Worm (Caenorhabditis elegans): ENCODE results near the gene F48C5.2.
A peak's percentile ranks its signal among the peaks of the same experiment; 100 is the strongest.

F48C5.2 gene

DNA sequence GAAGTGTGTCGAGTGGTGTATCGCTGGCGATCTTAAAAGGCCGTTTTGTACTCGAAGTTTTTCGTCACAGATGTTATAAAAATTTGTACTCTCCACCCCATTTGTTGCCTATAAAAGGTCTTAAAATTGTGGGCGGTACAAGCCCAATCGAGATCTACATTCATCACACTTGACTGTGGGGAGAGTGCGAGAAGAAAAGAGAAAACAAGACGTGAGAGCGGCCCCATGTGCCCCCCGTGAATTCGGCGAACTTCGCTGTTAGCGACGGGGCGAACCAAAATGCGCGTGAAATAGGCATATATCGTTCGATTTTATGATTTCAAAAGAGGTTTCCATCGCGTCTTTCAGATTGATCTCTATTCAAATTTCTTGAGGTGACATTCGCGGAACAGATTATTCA lies 34.1 kb downstream of the F48C5.2 start, which contains the start of gene F46C3.6:
TSS of gene F46C3.6 (minus strand) at position 87 of the 400 bp plus-strand sequence.
- TF ChIP-seq ceh-30 (tag; optimal IDR thresholded peaks at IDR 0.05) (no peak), ref-2 (tag; optimal IDR thresholded peaks at IDR 0.05) (peak; percentile 16)

DNA sequence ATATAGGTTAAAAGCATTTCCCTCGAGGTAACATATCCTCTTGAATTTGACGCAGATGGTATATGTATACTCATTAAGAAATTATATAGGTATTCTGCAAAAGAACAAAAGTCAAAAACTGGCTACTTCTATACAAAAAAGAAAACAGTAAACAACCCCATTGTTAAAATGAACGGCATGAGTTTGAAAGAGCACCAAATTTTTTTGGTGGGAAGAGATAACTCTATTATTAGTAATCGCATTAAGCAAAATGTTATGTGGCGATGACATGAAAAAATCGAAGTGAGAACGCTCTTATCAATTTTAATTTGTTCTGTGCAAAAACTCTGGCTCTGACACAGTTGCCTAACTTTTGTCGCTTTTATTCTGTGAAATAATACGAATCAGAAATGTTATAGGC lies 35.5 kb downstream of the F48C5.2 start, which contains the start of gene F46C3.2:
TSS of gene F46C3.2 (minus strand) at position 101 of the 400 bp plus-strand sequence.
- no peak for TF ChIP-seq pag-3 (tag; optimal IDR thresholded peaks at IDR 0.05; ENCODE audit: borderline replicate concordance)
- no peak for TF ChIP-seq pha-2 (tag; optimal IDR thresholded peaks at IDR 0.05)
- TF ChIP-seq C38D4.7 (GFP tag; optimal IDR thresholded peaks at IDR 0.05) = no peak
- no peak for TF ChIP-seq ets-4 (tag; optimal IDR thresholded peaks at IDR 0.05)
- TF ChIP-seq gmeb-2 (tag; optimal IDR thresholded peaks at IDR 0.05) = no peak
- TF ChIP-seq unc-3 (GFP tag; conservative IDR thresholded peaks at IDR 0.05) = no peak
- no peak for TF ChIP-seq unc-3 (tag; optimal IDR thresholded peaks at IDR 0.05)
- no peak for TF ChIP-seq odd-2 (tag; optimal IDR thresholded peaks at IDR 0.05)
- no peak for TF ChIP-seq C08G9.2 (tag; optimal IDR thresholded peaks at IDR 0.05)
- TF ChIP-seq hlh-8 (tag; optimal IDR thresholded peaks at IDR 0.05) = no peak

DNA sequence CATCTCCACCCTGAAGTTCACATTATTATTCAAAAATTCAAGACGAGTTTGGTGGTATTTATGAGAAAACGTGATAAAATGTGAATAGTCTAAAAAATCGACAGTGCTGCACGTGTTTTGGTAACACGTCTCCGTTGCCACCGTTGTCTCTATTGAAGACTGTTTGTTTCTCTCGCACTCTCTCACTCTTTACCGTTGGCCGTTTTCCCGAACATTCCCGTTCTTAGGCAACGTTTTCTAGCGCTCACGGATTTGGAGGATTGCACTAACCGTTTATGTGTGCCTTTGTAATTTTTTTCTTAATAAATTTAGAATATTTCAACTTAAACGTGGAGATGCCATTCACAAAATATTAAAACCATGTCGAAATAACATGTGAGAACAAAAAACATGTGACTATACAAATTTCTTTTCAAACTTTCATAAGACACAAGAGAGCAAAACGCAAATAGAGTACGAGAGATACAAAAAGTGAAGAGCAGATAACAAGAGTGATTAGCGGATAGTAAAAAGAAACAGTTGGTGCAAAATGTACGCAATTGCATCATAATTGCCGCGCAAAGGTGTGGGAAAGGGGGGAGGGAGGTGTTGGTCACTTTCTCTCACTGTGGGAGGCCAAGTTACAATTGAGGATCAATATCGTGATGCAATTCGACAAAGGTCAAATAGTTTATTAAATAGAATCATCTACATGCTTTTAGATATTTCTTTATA lies 39.1 kb downstream of the F48C5.2 start, which contains the start of gene pek-1:
TSS of gene pek-1 (minus strand) at position 51 of the 714 bp plus-strand sequence.
- TF ChIP-seq elt-2 (tag; optimal IDR thresholded peaks at IDR 0.05) (peak; percentile 32), hlh-30 (tag; optimal IDR thresholded peaks at IDR 0.05; ENCODE audit: insufficient read depth) (peak; percentile 61), ztf-16 (tag; optimal IDR thresholded peaks at IDR 0.05) (no peak), C38D4.7 (GFP tag; optimal IDR thresholded peaks at IDR 0.05) (no peak), pros-1 (tag; optimal IDR thresholded peaks at IDR 0.05) (no peak), ttx-3 (tag; optimal IDR thresholded peaks at IDR 0.05) (no peak), ceh-19 (GFP tag; optimal IDR thresholded peaks at IDR 0.05) (no peak), Y22D7AL.16 (tag; optimal IDR thresholded peaks at IDR 0.05) (no peak), ref-2 (tag; optimal IDR thresholded peaks at IDR 0.05) (peak; percentile 64)

DNA sequence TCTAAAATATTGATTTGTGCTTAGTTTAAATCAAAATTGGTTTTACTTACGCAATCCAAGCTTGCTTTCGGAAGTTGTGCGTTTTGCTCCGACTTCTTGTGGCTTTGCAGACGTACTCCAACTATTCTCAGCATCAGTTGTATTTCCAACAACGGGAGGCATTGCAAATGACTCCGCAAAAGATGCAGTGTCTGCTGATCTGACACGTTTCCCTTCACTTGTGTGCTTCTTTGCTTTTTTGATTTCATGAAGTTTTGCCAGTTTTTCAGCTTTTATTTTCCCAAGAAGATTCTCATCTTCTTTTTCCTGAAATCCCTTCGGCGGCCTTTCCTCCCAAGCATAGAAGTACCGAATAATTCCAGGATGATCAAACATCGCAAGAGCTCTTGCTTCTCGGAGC lies 42.5 kb downstream of the F48C5.2 start:
- TF ChIP-seq fkh-6 (tag; optimal IDR thresholded peaks at IDR 0.05) = no peak
- TF ChIP-seq ceh-31 (tag; optimal IDR thresholded peaks at IDR 0.05) = no peak
- no peak for TF ChIP-seq ceh-18 (tag; optimal IDR thresholded peaks at IDR 0.05)
- no peak for TF ChIP-seq K09A11.1 (tag; optimal IDR thresholded peaks at IDR 0.05; ENCODE audit: insufficient read depth)
- no peak for TF ChIP-seq pros-1 (tag; optimal IDR thresholded peaks at IDR 0.05)
- no peak for TF ChIP-seq ceh-6 (GFP tag; optimal IDR thresholded peaks at IDR 0.05)
- TF ChIP-seq sox-2 (GFP tag; IDR thresholded peaks at IDR 0.05) = no peak
- TF ChIP-seq ceh-24 (tag; optimal IDR thresholded peaks at IDR 0.05) = no peak
- no peak for TF ChIP-seq npax-4 (tag; optimal IDR thresholded peaks at IDR 0.05)
- TF ChIP-seq tbx-7 (tag; optimal IDR thresholded peaks at IDR 0.05) = no peak
- TF ChIP-seq ztf-16 (tag; optimal IDR thresholded peaks at IDR 0.05) = no peak
- no peak for TF ChIP-seq ref-2 (tag; optimal IDR thresholded peaks at IDR 0.05)
- TF ChIP-seq ama-1 (optimal IDR thresholded peaks at IDR 0.05) = no peak
- no peak for TF ChIP-seq dve-1 (tag; optimal IDR thresholded peaks at IDR 0.05)
- TF ChIP-seq hlh-13 (GFP tag; optimal IDR thresholded peaks at IDR 0.05) = no peak
- TF ChIP-seq rnt-1 (tag; optimal IDR thresholded peaks at IDR 0.05) = no peak

DNA sequence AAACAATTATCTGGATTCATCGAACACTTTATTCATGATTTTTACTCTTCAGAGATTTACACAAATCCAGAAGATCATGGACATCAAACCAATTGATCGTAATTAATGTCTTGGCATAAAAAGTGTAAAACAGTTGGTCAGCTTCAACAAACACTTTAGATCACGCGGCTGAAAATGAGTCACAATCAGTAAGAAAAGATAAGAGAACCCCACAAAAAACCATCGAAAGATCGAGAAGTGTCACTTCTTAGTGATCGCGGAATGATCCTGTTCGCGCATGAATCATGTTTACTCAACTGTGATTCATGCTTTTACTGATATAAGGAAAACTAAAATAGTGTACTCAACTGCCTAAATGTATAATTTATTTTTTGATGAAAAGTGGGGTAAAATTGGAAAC lies 44.7 kb downstream of the F48C5.2 start:
- TF ChIP-seq elt-4 (tag; optimal IDR thresholded peaks at IDR 0.05) = no peak
- no peak for TF ChIP-seq T23F11.4 (GFP tag; optimal IDR thresholded peaks at IDR 0.05)
- no peak for TF ChIP-seq ceh-31 (tag; optimal IDR thresholded peaks at IDR 0.05)
- TF ChIP-seq sdc-2 (tag; optimal IDR thresholded peaks at IDR 0.05) = no peak
- TF ChIP-seq fkh-10 (GFP tag; optimal IDR thresholded peaks at IDR 0.05) = no peak
- no peak for TF ChIP-seq zip-5 (tag; optimal IDR thresholded peaks at IDR 0.05)
- TF ChIP-seq pax-1 (tag; optimal IDR thresholded peaks at IDR 0.05) = no peak
- no peak for TF ChIP-seq ceh-24 (tag; optimal IDR thresholded peaks at IDR 0.05)
- TF ChIP-seq dve-1 (tag; optimal IDR thresholded peaks at IDR 0.05) = no peak
- TF ChIP-seq odd-2 (tag; optimal IDR thresholded peaks at IDR 0.05) = no peak
- no peak for TF ChIP-seq ceh-6 (GFP tag; optimal IDR thresholded peaks at IDR 0.05)
- TF ChIP-seq C38D4.7 (GFP tag; optimal IDR thresholded peaks at IDR 0.05) = no peak
- no peak for TF ChIP-seq syd-9 (tag; optimal IDR thresholded peaks at IDR 0.05)
- TF ChIP-seq nhr-11 (tag; optimal IDR thresholded peaks at IDR 0.05) = no peak
- no peak for TF ChIP-seq sox-4 (tag; optimal IDR thresholded peaks at IDR 0.05)
- no peak for TF ChIP-seq che-1 (tag; optimal IDR thresholded peaks at IDR 0.05)
- no peak for TF ChIP-seq ceh-18 (tag; optimal IDR thresholded peaks at IDR 0.05)
- TF ChIP-seq elt-2 (tag; optimal IDR thresholded peaks at IDR 0.05) = no peak
- no peak for TF ChIP-seq hlh-15 (tag; optimal IDR thresholded peaks at IDR 0.05)

Measured in whole organism, late embryonic.